Fruit fly (Drosophila melanogaster) whole organism, pupa: ENCODE data around the gene Pburs.

Experiments
- CG10348 ChIP-seq: fragments of 200-800 bp; sonication (Bioruptor generic); IDR thresholded peaks from 2 replicates; pipeline ENCODE4 v1.3.6; 2022; ENCODE audit warnings: missing biosample characterization, missing genetic modification characterization
- CG13204 ChIP-seq: fragments of 200-800 bp; sonication (Bioruptor generic); optimal IDR thresholded peaks from 2 replicates; lab custom pipeline; 2018; ENCODE audit warnings: missing biosample characterization, mild to moderate bottlenecking, missing genetic modification characterization, moderate library complexity
- CG17806 ChIP-seq: fragments of 200-800 bp; sonication (Bioruptor generic); optimal IDR thresholded peaks from 2 replicates; lab custom pipeline; 2018; ENCODE audit warnings: missing biosample characterization, mild to moderate bottlenecking, missing genetic modification characterization, moderate library complexity
- CG8159 ChIP-seq: fragments of 200-800 bp; sonication (Bioruptor generic); optimal IDR thresholded peaks from 3 replicates; lab custom pipeline; 2018; ENCODE audit warnings: missing biosample characterization, mild to moderate bottlenecking, missing genetic modification characterization, moderate library complexity
- CG9948 ChIP-seq: fragments of 200-800 bp; sonication (Bioruptor generic); optimal IDR thresholded peaks from 2 replicates; lab custom pipeline; 2018; ENCODE audit warnings: missing biosample characterization, mild to moderate bottlenecking, missing genetic modification characterization, moderate library complexity
- EcR ChIP-seq: fragments of 200-800 bp; sonication (Bioruptor generic); optimal IDR thresholded peaks from 3 replicates; lab custom pipeline; 2019; ENCODE audit warnings: missing biosample characterization, missing genetic modification characterization, mild to moderate bottlenecking, moderate library complexity, missing genetic modification reagents
- Snoo ChIP-seq: fragments of 200-800 bp; sonication (Bioruptor generic); optimal IDR thresholded peaks from 3 replicates; lab custom pipeline; 2017; ENCODE audit warnings: missing biosample characterization, mild to moderate bottlenecking, missing genetic modification characterization, inconsistent platforms
- gl ChIP-seq: fragments of 200-800 bp; sonication (Bioruptor generic); optimal IDR thresholded peaks from 2 replicates; lab custom pipeline; 2018; ENCODE audit warnings: missing biosample characterization, mild to moderate bottlenecking, missing genetic modification characterization
- rn ChIP-seq: fragments of 200-800 bp; sonication (Bioruptor generic); IDR thresholded peaks from 2 replicates; pipeline ENCODE4 v1.3.6; 2022; ENCODE audit warnings: missing biosample characterization, missing genetic modification characterization

DNA sequence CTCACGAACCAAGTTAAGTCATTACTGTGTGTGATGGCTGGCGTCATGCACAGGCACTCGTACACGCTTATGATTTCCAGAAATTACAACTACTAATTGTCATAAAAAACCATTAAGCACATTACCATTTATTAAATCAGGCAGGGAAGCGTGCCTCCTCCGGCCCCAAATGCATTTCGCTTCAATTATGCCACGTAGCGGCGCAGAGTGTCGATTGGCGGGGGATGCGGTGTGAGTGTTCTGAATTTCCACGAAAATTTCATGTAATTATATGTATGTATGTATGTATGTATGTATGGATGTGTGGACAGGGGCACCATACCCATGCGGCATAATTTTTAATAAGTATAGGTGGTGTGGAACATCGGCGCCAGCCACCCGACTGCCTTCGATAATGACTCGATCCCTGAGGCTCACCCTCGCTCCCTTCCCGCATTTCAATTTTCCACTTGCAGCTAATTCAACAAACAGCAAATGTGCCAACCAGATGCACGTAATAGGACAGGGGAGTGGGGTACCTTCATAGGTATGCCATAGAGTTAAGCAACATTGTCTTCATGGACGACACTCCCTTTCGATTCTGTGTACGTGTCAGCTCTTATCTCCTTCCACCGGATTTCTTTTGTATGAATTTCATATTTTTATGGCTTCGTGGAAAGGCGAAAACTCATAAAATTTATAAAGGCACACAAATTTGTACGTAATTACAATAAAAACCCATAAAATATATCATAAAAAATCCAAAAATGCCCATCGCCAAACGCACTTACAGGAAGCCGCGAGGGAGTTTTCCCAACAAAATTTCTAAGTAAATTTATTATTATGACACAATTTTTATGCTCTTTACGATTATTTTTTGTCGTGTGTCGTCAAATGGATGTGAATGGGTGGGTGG, 25.3 kb upstream of the Pburs start:
- no peak for TF ChIP-seq CG9948 (tag; lab: Kevin White, UChicago)
- no peak for TF ChIP-seq Snoo
- TF ChIP-seq gl = no peak
- TF ChIP-seq CG8159 = no peak
- no peak for TF ChIP-seq EcR
- TF ChIP-seq CG13204 = no peak
- TF ChIP-seq CG17806 (tag; lab: Kevin White, UChicago) = no peak
- no peak for TF ChIP-seq CG10348 (GFP tag; lab: Robert Waterston, UW)
- no peak for TF ChIP-seq rn (GFP tag; lab: Robert Waterston, UW)
